Worm (Caenorhabditis elegans) whole organism, young adult: ENCODE data around the gene ndua-1.

Experiments used
- B0035.1 ChIP-seq: sonication (generic microtip); optimal IDR thresholded peaks from 2 replicates; lab custom pipeline; 2016; ENCODE audit warnings: missing genetic modification characterization, mild to moderate bottlenecking, missing compliant biosample characterization, missing genotype, missing genetic modification reagents
- B0336.3 ChIP-seq: fragments of 200-800 bp; sonication (Bioruptor generic); IDR thresholded peaks from 2 replicates; pipeline ENCODE4 v1.3.6; 2022; ENCODE audit warnings: missing genetic modification characterization, missing compliant biosample characterization
- D2030.7 ChIP-seq: fragments of 200-800 bp; sonication (Bioruptor generic); IDR thresholded peaks from 2 replicates; pipeline ENCODE4 v1.3.6; 2022; ENCODE audit warnings: missing genetic modification reagents, missing genetic modification characterization, missing compliant biosample characterization
- F23B12.7 ChIP-seq: sonication (generic microtip); optimal IDR thresholded peaks from 2 replicates; lab custom pipeline; 2017; ENCODE audit warnings: missing genetic modification characterization, mild to moderate bottlenecking, missing compliant biosample characterization, antibody characterized with exemption, moderate library complexity; ENCODE audit not compliant: insufficient read depth
- F49E8.2 ChIP-seq: sonication (generic microtip); optimal IDR thresholded peaks from 3 replicates; lab custom pipeline; 2017; ENCODE audit warnings: missing genetic modification characterization, mild to moderate bottlenecking, missing compliant biosample characterization, antibody characterized with exemption, moderate library complexity; ENCODE audit not compliant: insufficient read depth
- F55B11.4 ChIP-seq: sonication (generic microtip); optimal IDR thresholded peaks from 2 replicates; lab custom pipeline; 2016; ENCODE audit warnings: missing compliant biosample characterization, missing genetic modification characterization, borderline replicate concordance; ENCODE audit not compliant: insufficient read depth
- T07F8.4 ChIP-seq: sonication (generic microtip); optimal IDR thresholded peaks from 2 replicates; lab custom pipeline; 2016; ENCODE audit warnings: mild to moderate bottlenecking, missing genetic modification characterization, moderate library complexity, missing compliant biosample characterization
- Y53G8AR.9 ChIP-seq: fragments of 200-800 bp; sonication (Bioruptor generic); conservative IDR thresholded peaks from 2 replicates; pipeline ENCODE4 v1.3.6; 2022; ENCODE audit warnings: missing genetic modification reagents, missing genetic modification characterization, missing compliant biosample characterization
- Y95B8A.8 ChIP-seq: fragments of 200-800 bp; sonication (Bioruptor generic); IDR thresholded peaks from 2 replicates; pipeline ENCODE4 v1.3.6; 2022; ENCODE audit warnings: missing genetic modification reagents, missing genetic modification characterization, missing compliant biosample characterization
- ZK185.1 ChIP-seq: sonication (generic microtip); optimal IDR thresholded peaks from 2 replicates; lab custom pipeline; 2016; ENCODE audit warnings: mild to moderate bottlenecking, missing genetic modification characterization, missing compliant biosample characterization; ENCODE audit not compliant: poor library complexity, severe bottlenecking
- ama-1 ChIP-seq, 3 experiments: fragments of 150-350 bp in 1 of 3; sonication (generic microtip) in 2 of 3; optimal IDR thresholded peaks; 2 replicates each; lab custom pipeline; 2014 to 2018; ENCODE audit warnings: missing biosample characterization in 2 of 3, missing genetic modification characterization in 2 of 3, missing genetic modification reagents in 2 of 3
- attf-3 ChIP-seq: fragments of 200-800 bp; sonication (Bioruptor generic); conservative IDR thresholded peaks from 2 replicates; pipeline ENCODE4 v1.3.6; 2022; ENCODE audit warnings: missing genetic modification reagents, missing genetic modification characterization, missing compliant biosample characterization
- attf-5 ChIP-seq: fragments of 200-800 bp; sonication (Bioruptor generic); optimal IDR thresholded peaks from 2 replicates; lab custom pipeline; 2018; ENCODE audit warnings: mild to moderate bottlenecking, missing genetic modification characterization, missing compliant biosample characterization
- attf-6 ChIP-seq: fragments of 200-800 bp; sonication (Bioruptor generic); IDR thresholded peaks from 2 replicates; pipeline ENCODE4 v1.3.6; 2022; ENCODE audit warnings: missing genetic modification reagents, missing genetic modification characterization, missing compliant biosample characterization
- cebp-1 ChIP-seq, 2 experiments: fragments of 200-800 bp in 1 of 2; sonication (Bioruptor generic) in 1 of 2; sonication (generic microtip) in 1 of 2; IDR thresholded peaks in 1 of 2; optimal IDR thresholded peaks in 1 of 2; 2 replicates each; pipeline versions ENCODE4 v1.3.6 to Lab custom; 2017 to 2022; ENCODE audit warnings: missing compliant biosample characterization in 2 of 2, missing genetic modification characterization in 2 of 2, mild to moderate bottlenecking in 1 of 2, missing genetic modification reagents in 1 of 2, moderate library complexity in 1 of 2
- cebp-2 ChIP-seq: fragments of 200-800 bp; sonication (Bioruptor generic); IDR thresholded peaks from 2 replicates; pipeline ENCODE4 v1.3.6; 2022; ENCODE audit warnings: missing genetic modification characterization, missing compliant biosample characterization
- die-1 ChIP-seq: sonication (generic microtip); optimal IDR thresholded peaks from 2 replicates; lab custom pipeline; 2016; ENCODE audit warnings: missing genotype, mild to moderate bottlenecking, missing genetic modification characterization, missing compliant biosample characterization
- egrh-3 ChIP-seq: fragments of 200-800 bp; sonication (Bioruptor generic); IDR thresholded peaks from 2 replicates; pipeline ENCODE4 v1.3.6; 2022; ENCODE audit warnings: missing genetic modification reagents, missing genetic modification characterization, missing compliant biosample characterization
- ekl-4 ChIP-seq: fragments of 200-800 bp; sonication (Bioruptor generic); IDR thresholded peaks from 2 replicates; pipeline ENCODE4 v1.3.6; 2022; ENCODE audit warnings: missing genetic modification reagents, missing genetic modification characterization, missing compliant biosample characterization
- him-1 ChIP-seq: sonication (generic microtip); optimal IDR thresholded peaks from 2 replicates; lab custom pipeline; 2016; ENCODE audit warnings: missing genotype, missing genetic modification reagents, missing genetic modification characterization, missing compliant biosample characterization
- hmg-1.2 ChIP-seq: fragments of 200-800 bp; sonication (Bioruptor generic); IDR thresholded peaks from 2 replicates; pipeline ENCODE4 v1.3.6; 2022; ENCODE audit warnings: missing genetic modification reagents, missing genetic modification characterization, missing compliant biosample characterization
- hrde-1 ChIP-seq: sonication (generic microtip); optimal IDR thresholded peaks from 2 replicates; lab custom pipeline; 2016; ENCODE audit warnings: missing genetic modification characterization, mild to moderate bottlenecking, missing compliant biosample characterization, moderate library complexity, missing genotype, missing genetic modification reagents, borderline replicate concordance
- hsf-1 ChIP-seq: fragments of 200-800 bp; sonication (Bioruptor generic); IDR thresholded peaks from 2 replicates; pipeline ENCODE4 v1.3.6; 2022; ENCODE audit warnings: missing genetic modification reagents, missing genetic modification characterization, missing compliant biosample characterization
- lin-26 ChIP-seq: fragments of 200-800 bp; sonication (Bioruptor generic); IDR thresholded peaks from 2 replicates; pipeline ENCODE4 v1.3.6; 2022; ENCODE audit warnings: missing genetic modification reagents, missing genetic modification characterization, missing compliant biosample characterization
- lin-35 ChIP-seq, 3 experiments: fragments of 150-350 bp in 2 of 3; sonication (generic microtip) in 1 of 3; optimal IDR thresholded peaks; 2 replicates each; lab custom pipeline; 2014 to 2018; ENCODE audit warnings: missing biosample characterization in 3 of 3, missing genetic modification characterization in 3 of 3, missing genetic modification reagents in 3 of 3
- lin-40 ChIP-seq: sonication (generic microtip); optimal IDR thresholded peaks from 2 replicates; lab custom pipeline; 2016; ENCODE audit warnings: missing genetic modification characterization, mild to moderate bottlenecking, missing compliant biosample characterization, missing genotype, missing genetic modification reagents
- lin-54 ChIP-seq: fragments of 200-800 bp; sonication (Bioruptor generic); optimal IDR thresholded peaks from 2 replicates; lab custom pipeline; 2018; ENCODE audit warnings: mild to moderate bottlenecking, missing genetic modification characterization, missing compliant biosample characterization
- madf-10 ChIP-seq: sonication (generic microtip); optimal IDR thresholded peaks from 2 replicates; lab custom pipeline; 2016; ENCODE audit warnings: mild to moderate bottlenecking, missing genetic modification characterization, missing compliant biosample characterization
- madf-8 ChIP-seq: fragments of 200-800 bp; sonication (Bioruptor generic); conservative IDR thresholded peaks from 2 replicates; pipeline ENCODE4 v1.3.6; 2022; ENCODE audit warnings: missing genetic modification reagents, missing genetic modification characterization, missing compliant biosample characterization
- nhr-179 ChIP-seq: sonication (generic microtip); optimal IDR thresholded peaks from 2 replicates; lab custom pipeline; 2016; ENCODE audit warnings: mild to moderate bottlenecking, missing genetic modification characterization, missing compliant biosample characterization
- pbrm-1 ChIP-seq: fragments of 200-800 bp; sonication (Bioruptor generic); IDR thresholded peaks from 2 replicates; pipeline ENCODE4 v1.3.6; 2022; ENCODE audit warnings: missing genetic modification reagents, missing genetic modification characterization, missing compliant biosample characterization
- rpc-1 ChIP-seq, 2 experiments: fragments of 150-350 bp in 1 of 2; sonication (generic microtip) in 1 of 2; optimal IDR thresholded peaks; 2 replicates each; lab custom pipeline; 2014 to 2018; ENCODE audit warnings: missing biosample characterization in 1 of 2, missing genetic modification characterization in 1 of 2, missing genetic modification reagents in 1 of 2, missing genotype in 1 of 2
- snpc-3.4 ChIP-seq: sonication (generic microtip); optimal IDR thresholded peaks from 2 replicates; lab custom pipeline; 2017; ENCODE audit warnings: missing genetic modification characterization, mild to moderate bottlenecking, missing compliant biosample characterization, antibody characterized with exemption, moderate library complexity, missing genotype, missing genetic modification reagents
- tbp1 ChIP-seq: fragments of 200-800 bp; sonication (Bioruptor generic); optimal IDR thresholded peaks from 2 replicates; lab custom pipeline; 2018; ENCODE audit warnings: mild to moderate bottlenecking, missing genetic modification characterization, missing compliant biosample characterization
- tbx-9 ChIP-seq: sonication (generic microtip); optimal IDR thresholded peaks from 2 replicates; lab custom pipeline; 2016; ENCODE audit warnings: borderline replicate concordance, missing genetic modification characterization, inconsistent platforms, missing compliant biosample characterization
- unc-130 ChIP-seq: sonication (generic microtip); optimal IDR thresholded peaks from 2 replicates; lab custom pipeline; 2016; ENCODE audit warnings: missing genetic modification reagents, missing genetic modification characterization, missing compliant biosample characterization
- zim-3 ChIP-seq: sonication (generic microtip); optimal IDR thresholded peaks from 2 replicates; lab custom pipeline; 2017; ENCODE audit warnings: mild to moderate bottlenecking, missing genetic modification characterization, moderate library complexity, missing compliant biosample characterization

Gene ndua-1

DNA sequence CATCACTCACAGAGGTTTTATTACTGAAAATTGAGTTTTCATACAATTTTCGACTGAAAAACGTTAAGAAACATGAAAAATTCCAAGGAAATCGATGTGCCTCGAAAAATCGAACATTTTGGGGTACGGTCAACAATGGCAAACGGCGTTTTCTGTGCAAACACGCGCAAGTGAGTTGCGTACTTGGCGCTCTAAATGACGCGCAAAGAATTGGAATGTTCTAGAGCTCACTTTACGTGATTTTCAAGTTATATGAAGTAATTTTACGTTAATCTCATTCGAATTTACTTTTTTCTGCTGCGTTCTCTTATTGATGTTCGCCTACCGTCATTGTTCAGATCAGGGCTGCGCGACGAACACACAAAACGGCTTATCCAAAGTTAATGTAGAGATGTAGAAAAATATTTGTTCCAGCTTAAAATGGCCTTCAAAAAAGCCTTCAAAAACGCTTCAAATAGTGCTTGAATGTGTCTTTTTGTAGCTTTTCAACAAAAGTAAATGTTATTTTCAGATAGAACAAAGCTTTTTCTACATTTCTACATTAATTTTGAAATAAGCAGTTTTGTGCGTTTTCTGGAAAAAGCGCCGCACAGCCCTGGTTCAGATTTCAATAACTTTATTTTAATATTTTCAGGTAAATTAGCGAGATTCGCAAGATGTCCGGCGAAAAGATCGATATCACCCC, 6.0 kb downstream of the ndua-1 start, which contains the start of the genes F31D4.2 and fkb-6 (continued):
- peak; percentile 14; the same call in 1 of the 2 replicates for TF ChIP-seq madf-8
- TF ChIP-seq ekl-4 = peak; percentile 53; the same call in 1 of the 2 replicates
- TF ChIP-seq hmg-1.2 (GFP tag; lab: Robert Waterston, UW) = peak; percentile 50
- TF ChIP-seq F55B11.4 (tag; lab: Kevin White, UChicago) = no peak
- no peak for TF ChIP-seq attf-6 (GFP tag; lab: Robert Waterston, UW)
- TF ChIP-seq hsf-1 = peak; percentile 97
- TF ChIP-seq egrh-3 (GFP tag; lab: Robert Waterston, UW) = 0 out of 2 replicates have a peak, but pooled peaks have one; percentile 4
- TF ChIP-seq cebp-2 (GFP tag; lab: Robert Waterston, UW) = no peak
- peak; percentile 6 for TF ChIP-seq madf-10 (tag; lab: Kevin White, UChicago)
- TF ChIP-seq Y53G8AR.9 (GFP tag; lab: Robert Waterston, UW) = peak; percentile 67
- TF ChIP-seq cebp-1 (GFP tag; IDR thresholded peaks at IDR 0.05; lab: Robert Waterston, UW) = no peak
- peak; percentile 59 for TF ChIP-seq cebp-1 (tag; optimal IDR thresholded peaks at IDR 0.05; lab: Kevin White, UChicago)
- peak; percentile 49 for TF ChIP-seq snpc-3.4
- peak; percentile 57 for TF ChIP-seq lin-40 (tag; lab: Kevin White, UChicago)
- TF ChIP-seq lin-35 (GFP tag; optimal IDR thresholded peaks at IDR 0.05; lab: Kevin White, UChicago) = peak in 1 of 3 experiments; percentile 64
- TF ChIP-seq lin-54 (GFP tag; lab: Kevin White, UChicago) = peak; percentile 61
- no peak for TF ChIP-seq T07F8.4
- TF ChIP-seq B0035.1 = no peak
- TF ChIP-seq pbrm-1 (GFP tag; lab: Robert Waterston, UW) = peak; percentile 66; the same call in 1 of the 2 replicates
- 0 out of 2 replicates have a peak, but pooled peaks have one; percentile 44 for TF ChIP-seq attf-3 (GFP tag; lab: Robert Waterston, UW)
- peak; percentile 30 for TF ChIP-seq rpc-1 (optimal IDR thresholded peaks at IDR 0.05; lab: Kevin White, UChicago)
- TF ChIP-seq rpc-1 (tag; optimal IDR thresholded peaks at IDR 0.05; lab: Kevin White, UChicago) = no peak
- TF ChIP-seq ZK185.1 (tag; lab: Kevin White, UChicago) = peak; percentile 45
- peak; percentile 58 for TF ChIP-seq tbp1 (GFP tag; lab: Kevin White, UChicago)
- no peak for TF ChIP-seq tbx-9 (tag; lab: Kevin White, UChicago)
- TF ChIP-seq attf-5 = peak; percentile 43
- peak; percentile 17 for TF ChIP-seq F23B12.7 (tag; lab: Kevin White, UChicago)

ce11 chrV:20841484-20841883, 10.2 kb downstream of the ndua-1 start:
- TF ChIP-seq him-1 (tag; lab: Kevin White, UChicago) (peak; percentile 50), F49E8.2 (tag; lab: Kevin White, UChicago) (no peak), Y95B8A.8 (GFP tag; lab: Robert Waterston, UW) (0 out of 2 replicates have a peak, but pooled peaks have one; percentile 13), hsf-1 (peak; percentile 58; the same call in 1 of the 2 replicates), B0336.3 (GFP tag; lab: Robert Waterston, UW) (peak; percentile 27; the same call in 1 of the 2 replicates), lin-40 (tag; lab: Kevin White, UChicago) (no peak), lin-26 (GFP tag; lab: Robert Waterston, UW) (0 out of 2 replicates have a peak, but pooled peaks have one; percentile 12), zim-3 (peak; percentile 18), hrde-1 (tag; lab: Kevin White, UChicago) (no peak), D2030.7 (GFP tag; lab: Robert Waterston, UW) (no peak), ekl-4 (0 out of 2 replicates have a peak, but pooled peaks have one; percentile 27), die-1 (no peak), ama-1 (optimal IDR thresholded peaks at IDR 0.05; lab: Kevin White, UChicago) (no peak), ama-1 (GFP tag; optimal IDR thresholded peaks at IDR 0.05; lab: Kevin White, UChicago) (peak in 1 of 2 experiments; percentile 47), nhr-179 (tag; lab: Kevin White, UChicago) (no peak), unc-130 (GFP tag; lab: Kevin White, UChicago) (peak; percentile 2)
